Worm (Caenorhabditis elegans) whole organism, mixed stage, embryonic: Measurements from ENCODE around the gene Y57E12AR.1.

ENCODE experiments used
- M03D4.4 ChIP-seq: sonication (generic microtip); optimal IDR thresholded peaks from 2 replicates; lab custom pipeline; 2017; ENCODE audit warnings: mild to moderate bottlenecking, missing genetic modification characterization, missing compliant biosample characterization
- bed-3 ChIP-seq: fragments of 200-800 bp; sonication (Bioruptor generic); optimal IDR thresholded peaks from 3 replicates; lab custom pipeline; 2018; ENCODE audit warnings: mild to moderate bottlenecking, missing genetic modification characterization, moderate library complexity, missing compliant biosample characterization
- ceh-39 ChIP-seq: fragments of 150-350 bp; optimal IDR thresholded peaks from 2 replicates; lab custom pipeline; 2014; ENCODE audit warnings: missing biosample characterization, missing genetic modification characterization
- ceh-43 ChIP-seq: fragments of 200-800 bp; sonication (Bioruptor generic); optimal IDR thresholded peaks from 2 replicates; lab custom pipeline; 2018; ENCODE audit warnings: mild to moderate bottlenecking, missing genetic modification characterization, moderate library complexity, missing compliant biosample characterization
- ceh-83 ChIP-seq: fragments of 200-800 bp; sonication (Bioruptor generic); optimal IDR thresholded peaks from 2 replicates; lab custom pipeline; 2018; ENCODE audit warnings: mild to moderate bottlenecking, missing genetic modification characterization, missing compliant biosample characterization
- ces-1 ChIP-seq: fragments of 150-350 bp; optimal IDR thresholded peaks from 2 replicates; lab custom pipeline; 2014; ENCODE audit warnings: missing biosample characterization, missing genetic modification reagents, missing genetic modification characterization
- cnd-1 ChIP-seq: fragments of 200-800 bp; sonication (Bioruptor generic); optimal IDR thresholded peaks from 2 replicates; lab custom pipeline; 2018; ENCODE audit warnings: mild to moderate bottlenecking, missing genetic modification characterization, missing compliant biosample characterization
- drap-1 ChIP-seq: fragments of 200-800 bp; sonication (Bioruptor generic); optimal IDR thresholded peaks from 3 replicates; lab custom pipeline; 2018; ENCODE audit warnings: mild to moderate bottlenecking, missing genetic modification characterization, missing compliant biosample characterization
- elt-1 ChIP-seq: sonication (generic microtip); optimal IDR thresholded peaks from 2 replicates; lab custom pipeline; 2017; ENCODE audit warnings: missing genetic modification characterization, mild to moderate bottlenecking, missing compliant biosample characterization, antibody characterized with exemption, moderate library complexity, borderline replicate concordance; ENCODE audit not compliant: insufficient read depth
- elt-3 ChIP-seq: fragments of 150-350 bp; optimal IDR thresholded peaks from 2 replicates; lab custom pipeline; 2014; ENCODE audit warnings: missing biosample characterization, missing genetic modification characterization
- flh-1 ChIP-seq: fragments of 200-800 bp; sonication (Bioruptor generic); optimal IDR thresholded peaks from 2 replicates; lab custom pipeline; 2018; ENCODE audit warnings: mild to moderate bottlenecking, missing genetic modification characterization, moderate library complexity, missing compliant biosample characterization
- ham-2 ChIP-seq: fragments of 200-800 bp; sonication (Bioruptor generic); optimal IDR thresholded peaks from 2 replicates; lab custom pipeline; 2018; ENCODE audit warnings: mild to moderate bottlenecking, missing genetic modification characterization, missing compliant biosample characterization
- lin-13 ChIP-seq: fragments of 150-350 bp; optimal IDR thresholded peaks from 2 replicates; lab custom pipeline; 2014; ENCODE audit warnings: missing biosample characterization, missing genetic modification characterization
- lin-32 ChIP-seq: fragments of 200-800 bp; sonication (Bioruptor generic); optimal IDR thresholded peaks from 2 replicates; lab custom pipeline; 2018; ENCODE audit warnings: mild to moderate bottlenecking, missing genetic modification characterization, missing compliant biosample characterization
- lsy-2 ChIP-seq: fragments of 150-350 bp; optimal IDR thresholded peaks from 2 replicates; lab custom pipeline; 2014; ENCODE audit warnings: missing biosample characterization, missing genetic modification characterization
- mab-5 ChIP-seq: fragments of 150-350 bp; optimal IDR thresholded peaks from 2 replicates; lab custom pipeline; 2014; ENCODE audit warnings: missing biosample characterization, missing genetic modification characterization
- mep-1 ChIP-seq: fragments of 150-350 bp; optimal IDR thresholded peaks from 2 replicates; lab custom pipeline; 2017; ENCODE audit warnings: missing biosample characterization, missing genetic modification reagents, missing genetic modification characterization, inconsistent platforms
- nhr-12 ChIP-seq: fragments of 150-350 bp; optimal IDR thresholded peaks from 2 replicates; lab custom pipeline; 2014; ENCODE audit warnings: missing biosample characterization, missing genetic modification characterization
- nhr-2 ChIP-seq: fragments of 150-350 bp; optimal IDR thresholded peaks from 2 replicates; lab custom pipeline; 2014; ENCODE audit warnings: missing biosample characterization, missing genetic modification characterization
- nhr-237 ChIP-seq: fragments of 150-350 bp; optimal IDR thresholded peaks from 2 replicates; lab custom pipeline; 2014; ENCODE audit warnings: missing biosample characterization, missing genetic modification characterization
- nhr-28 ChIP-seq: fragments of 150-350 bp; optimal IDR thresholded peaks from 2 replicates; lab custom pipeline; 2014; ENCODE audit warnings: missing biosample characterization, missing genetic modification characterization
- nhr-76 ChIP-seq: sonication (generic microtip); optimal IDR thresholded peaks from 2 replicates; lab custom pipeline; 2017; ENCODE audit warnings: missing biosample characterization, missing genetic modification characterization
- pha-4 ChIP-seq: fragments of 150-350 bp; optimal IDR thresholded peaks from 2 replicates; lab custom pipeline; 2018; ENCODE audit warnings: missing biosample characterization, missing genetic modification reagents, missing genetic modification characterization
- sem-2 ChIP-seq: fragments of 200-800 bp; sonication (Bioruptor generic); optimal IDR thresholded peaks from 2 replicates; lab custom pipeline; 2018; ENCODE audit warnings: mild to moderate bottlenecking, missing genetic modification characterization, missing compliant biosample characterization
- snpc-4 ChIP-seq: fragments of 150-350 bp; optimal IDR thresholded peaks from 2 replicates; lab custom pipeline; 2014; ENCODE audit warnings: missing biosample characterization, missing genetic modification characterization
- sptf-1 ChIP-seq: sonication (generic microtip); optimal IDR thresholded peaks from 2 replicates; lab custom pipeline; 2017; ENCODE audit warnings: mild to moderate bottlenecking, missing genetic modification characterization, moderate library complexity, missing compliant biosample characterization
- tbx-8 ChIP-seq: fragments of 200-800 bp; sonication (Bioruptor generic); optimal IDR thresholded peaks from 2 replicates; lab custom pipeline; 2018; ENCODE audit warnings: mild to moderate bottlenecking, missing genetic modification characterization, moderate library complexity, missing compliant biosample characterization
- unc-120 ChIP-seq: sonication (generic microtip); optimal IDR thresholded peaks from 2 replicates; lab custom pipeline; 2017; ENCODE audit warnings: missing genetic modification characterization, missing compliant biosample characterization; ENCODE audit not compliant: poor library complexity, severe bottlenecking
- unc-39 ChIP-seq: fragments of 150-350 bp; optimal IDR thresholded peaks from 2 replicates; lab custom pipeline; 2014; ENCODE audit warnings: missing biosample characterization, missing genetic modification characterization
- unc-62 ChIP-seq: fragments of 150-350 bp; optimal IDR thresholded peaks from 2 replicates; lab custom pipeline; 2014; ENCODE audit warnings: missing biosample characterization, missing genetic modification reagents, missing genetic modification characterization
- zip-8 ChIP-seq: fragments of 150-350 bp; optimal IDR thresholded peaks from 2 replicates; lab custom pipeline; 2014; ENCODE audit warnings: missing biosample characterization, missing genetic modification characterization
- ztf-11 ChIP-seq: fragments of 150-350 bp; optimal IDR thresholded peaks from 2 replicates; lab custom pipeline; 2014; ENCODE audit warnings: missing biosample characterization, missing genetic modification characterization

Gene Y57E12AR.1

DNA sequence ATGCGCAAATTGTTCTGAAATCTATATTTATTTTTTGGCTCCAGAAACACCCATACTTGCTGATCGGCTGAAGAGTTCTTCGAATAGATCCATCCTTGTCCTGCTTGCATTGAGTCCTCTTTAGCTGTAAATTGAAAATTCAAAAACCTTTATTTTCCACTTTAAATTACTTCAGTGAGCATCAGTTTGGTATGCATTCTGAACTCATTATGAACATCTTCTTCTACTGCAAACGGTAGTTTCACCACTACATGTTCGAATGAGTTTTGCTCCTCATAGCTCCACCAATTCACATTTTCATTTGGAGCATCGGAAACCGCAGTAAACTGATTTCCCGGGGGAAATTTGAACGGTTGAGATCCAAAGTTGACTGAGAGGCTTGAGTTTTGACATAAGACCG, 15.0 kb downstream of the Y57E12AR.1 start:
- TF ChIP-seq nhr-28 (tag; lab: Kevin White, UChicago) (no peak), cnd-1 (tag; lab: Kevin White, UChicago) (no peak), elt-3 (tag; lab: Kevin White, UChicago) (no peak), pha-4 (tag; lab: Kevin White, UChicago) (no peak), mep-1 (tag; lab: Kevin White, UChicago) (no peak), drap-1 (no peak), ceh-39 (tag; lab: Kevin White, UChicago) (no peak), nhr-2 (no peak), nhr-237 (tag; lab: Kevin White, UChicago) (no peak), M03D4.4 (no peak), unc-62 (no peak), elt-1 (no peak), sptf-1 (tag; lab: Kevin White, UChicago) (no peak), nhr-76 (tag; lab: Kevin White, UChicago) (no peak), nhr-12 (tag; lab: Kevin White, UChicago) (no peak), bed-3 (GFP tag; lab: Kevin White, UChicago) (no peak), ceh-43 (GFP tag; lab: Kevin White, UChicago) (no peak)

DNA sequence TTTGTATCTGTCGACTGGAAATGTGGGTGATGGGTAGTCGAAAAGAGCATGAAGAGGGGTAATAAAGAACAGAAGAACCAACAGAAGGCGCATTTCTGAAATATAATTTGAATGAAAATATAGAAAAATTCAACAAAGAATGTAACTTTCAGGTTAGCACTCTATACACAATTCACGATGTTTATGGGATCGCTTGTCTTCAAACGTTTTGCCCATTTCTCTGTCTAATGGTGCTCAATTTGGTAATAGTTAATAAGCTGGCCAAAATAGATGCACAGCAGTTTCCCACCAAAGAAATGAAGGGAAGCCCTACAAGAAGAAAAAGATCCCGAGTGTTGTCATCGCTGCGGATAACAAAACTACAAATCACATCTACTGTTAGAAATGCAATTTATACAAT, 17.6 kb downstream of the Y57E12AR.1 start, which contains the start of gene F20A1.8:
Gene F20A1.8, minus strand, starts transcription at position 101 of the 400 bp plus-strand sequence.
- no peak for TF ChIP-seq zip-8 (tag; lab: Kevin White, UChicago)
- no peak for TF ChIP-seq lin-32 (GFP tag; lab: Kevin White, UChicago)
- no peak for TF ChIP-seq tbx-8
- TF ChIP-seq ham-2 (GFP tag; lab: Kevin White, UChicago), result no peak
- no peak for TF ChIP-seq lsy-2 (tag; lab: Kevin White, UChicago)
- no peak for TF ChIP-seq unc-120 (tag; lab: Kevin White, UChicago)
- TF ChIP-seq lin-13 (tag; lab: Kevin White, UChicago), result no peak
- TF ChIP-seq M03D4.4, result no peak
- no peak for TF ChIP-seq drap-1
- TF ChIP-seq snpc-4 (tag; lab: Kevin White, UChicago), result no peak
- TF ChIP-seq ceh-83 (GFP tag; lab: Kevin White, UChicago), result no peak

DNA sequence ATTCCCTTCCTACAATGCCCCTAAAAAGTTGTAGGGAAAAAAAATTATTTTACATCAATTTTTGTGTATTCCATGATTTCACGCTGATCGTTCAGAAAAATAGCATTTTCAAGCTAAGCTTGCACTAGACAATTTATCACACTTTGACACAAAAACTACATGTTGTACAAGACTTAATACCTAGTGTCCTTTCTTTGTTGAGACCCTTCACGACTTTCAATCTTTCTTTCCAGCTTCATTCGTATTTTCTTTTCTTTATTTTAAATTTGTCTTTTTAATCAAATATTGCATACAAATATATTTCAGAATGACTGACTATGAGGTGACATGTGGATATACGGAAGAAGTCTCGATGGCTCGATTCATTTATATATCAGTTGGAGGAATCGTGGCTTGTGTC, 19.1 kb downstream of the Y57E12AR.1 start, which contains the start of gene F20A1.2:
Gene F20A1.2, plus strand, starts transcription at position 301 of the 400 bp plus-strand sequence.
- no peak for TF ChIP-seq nhr-2

DNA sequence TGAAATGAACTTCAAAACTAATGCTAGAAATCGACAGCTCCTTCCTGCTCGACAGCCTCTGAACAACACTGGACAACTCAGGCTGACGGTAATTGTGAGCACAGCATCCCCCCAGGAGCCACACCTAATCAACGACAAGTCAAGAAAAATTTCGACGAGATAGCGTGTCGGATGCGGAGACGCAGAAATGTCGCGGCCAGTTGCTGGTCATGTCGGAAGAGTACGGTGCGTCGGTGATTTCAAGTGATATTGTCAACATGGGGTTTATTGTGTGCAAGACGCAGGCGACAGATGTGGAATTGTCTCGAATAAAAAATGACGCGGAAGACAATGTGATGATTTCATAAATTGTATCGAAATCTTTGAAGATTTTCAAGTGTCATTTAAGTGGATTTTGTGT, 28.7 kb downstream of the Y57E12AR.1 start, which contains the start of gene twk-11:
Gene twk-11, minus strand, starts transcription at position 101 of the 400 bp plus-strand sequence.
- peak; percentile 20 for TF ChIP-seq pha-4 (tag; lab: Kevin White, UChicago)
- no peak for TF ChIP-seq nhr-12 (tag; lab: Kevin White, UChicago)

DNA sequence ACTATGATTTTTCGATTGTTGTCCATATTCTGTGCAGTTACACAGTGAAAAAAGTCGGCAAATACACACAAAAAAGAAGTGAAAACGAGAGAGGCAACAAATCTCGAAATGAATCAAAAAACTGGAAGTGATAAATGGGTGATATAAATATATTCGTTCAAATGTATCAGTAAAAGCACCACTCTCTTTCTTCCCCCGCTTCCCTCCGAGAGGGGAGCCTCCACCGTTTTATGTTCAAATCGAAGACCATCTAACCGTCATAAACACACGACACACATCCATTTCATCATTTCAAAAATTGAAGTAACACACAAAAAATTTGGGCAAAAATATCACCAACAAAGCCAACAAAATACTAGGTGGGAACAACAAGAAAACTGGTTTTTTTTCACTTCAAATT, 38.1 kb downstream of the Y57E12AR.1 start, which contains the start of gene F20A1.6:
Gene F20A1.6, minus strand, starts transcription at position 101 of the 400 bp plus-strand sequence.
- TF ChIP-seq ceh-83 (GFP tag; lab: Kevin White, UChicago) (no peak), snpc-4 (tag; lab: Kevin White, UChicago) (no peak), nhr-76 (tag; lab: Kevin White, UChicago) (no peak), bed-3 (GFP tag; lab: Kevin White, UChicago) (no peak)

DNA sequence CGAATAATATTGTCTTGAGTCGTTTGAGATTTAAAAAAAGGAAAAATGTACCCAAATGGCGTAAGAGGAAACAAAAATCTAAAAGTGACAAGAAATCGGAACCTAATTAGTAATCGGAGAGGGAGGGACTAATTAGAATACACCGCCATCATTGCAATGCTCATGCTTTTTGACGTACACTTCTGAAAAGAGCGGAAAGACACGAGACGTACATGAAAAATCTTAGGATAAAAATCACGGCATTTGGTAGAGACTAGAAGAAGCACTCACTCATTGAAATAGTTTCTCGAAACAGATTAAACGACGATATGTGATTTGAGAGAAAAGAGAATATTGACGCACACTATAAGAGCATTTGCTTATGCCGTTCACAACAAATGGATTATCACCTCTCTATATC, 42.1 kb downstream of the Y57E12AR.1 start:
- TF ChIP-seq unc-62 (no peak), lin-13 (tag; lab: Kevin White, UChicago) (no peak), ces-1 (GFP tag; lab: Kevin White, UChicago) (no peak), mab-5 (tag; lab: Kevin White, UChicago) (no peak), mep-1 (tag; lab: Kevin White, UChicago) (no peak), elt-1 (no peak), lin-32 (GFP tag; lab: Kevin White, UChicago) (no peak), bed-3 (GFP tag; lab: Kevin White, UChicago) (no peak), ztf-11 (tag; lab: Kevin White, UChicago) (no peak), cnd-1 (tag; lab: Kevin White, UChicago) (no peak), zip-8 (tag; lab: Kevin White, UChicago) (no peak), elt-3 (tag; lab: Kevin White, UChicago) (no peak), unc-39 (tag; lab: Kevin White, UChicago) (no peak), sem-2 (GFP tag; lab: Kevin White, UChicago) (no peak), pha-4 (tag; lab: Kevin White, UChicago) (no peak), flh-1 (no peak), tbx-8 (no peak), nhr-12 (tag; lab: Kevin White, UChicago) (no peak)
